Fruit fly (Drosophila melanogaster): ENCODE measurements around the gene PolrMT.

DNA sequence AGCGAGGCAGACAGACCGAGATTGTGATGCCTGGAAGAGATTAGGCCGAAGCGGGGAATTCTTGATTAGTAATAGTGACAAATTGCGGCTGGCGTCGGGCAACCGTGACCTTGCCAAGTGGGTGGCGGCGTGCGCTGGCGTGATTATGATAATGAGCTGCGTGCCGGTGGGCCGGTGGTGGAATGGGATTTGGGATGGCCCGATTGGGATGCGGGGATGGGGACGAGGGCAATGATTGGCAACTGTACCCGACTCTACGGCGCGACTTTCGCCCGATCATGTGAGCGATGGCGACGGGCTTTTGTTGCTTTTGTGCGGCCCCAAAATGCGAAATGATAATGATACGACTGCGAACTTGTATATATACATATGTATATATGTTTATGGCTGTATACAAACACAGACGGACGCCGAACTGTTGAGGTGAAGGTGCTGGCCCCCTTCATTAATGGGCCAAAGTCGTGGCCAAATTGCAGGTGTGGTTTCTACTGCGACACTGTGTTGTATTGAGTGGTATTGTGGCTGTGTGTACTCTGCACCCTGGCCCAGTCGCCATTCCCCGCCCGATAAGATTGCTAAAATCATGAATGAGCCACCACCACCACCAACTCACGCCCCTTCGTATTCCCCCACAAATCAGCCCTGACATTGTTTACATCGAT is 8.6 kb upstream of the PolrMT start:
- TF ChIP-seq ovo (GFP tag; optimal IDR thresholded peaks at IDR 0.05) (no peak), CG7045 (GFP tag; optimal IDR thresholded peaks at IDR 0.05) (peak; percentile 26)

All from whole organism, adult.